Fruit fly (Drosophila melanogaster) whole organism, adult: ENCODE results near the gene qtc.

Source experiments
- CG12768 ChIP-seq: fragments of 200-800 bp; sonication (Bioruptor generic); optimal IDR thresholded peaks from 2 replicates; lab custom pipeline; 2017; ENCODE audit warnings: missing biosample characterization, missing genetic modification characterization, mild to moderate bottlenecking, moderate library complexity, missing genetic modification reagents
- CG14711 ChIP-seq: fragments of 200-800 bp; sonication (Bioruptor generic); optimal IDR thresholded peaks from 2 replicates; lab custom pipeline; 2018; ENCODE audit warnings: missing biosample characterization, mild to moderate bottlenecking, missing genetic modification characterization, moderate library complexity
- CG7101 ChIP-seq: fragments of 200-800 bp; sonication (Bioruptor generic); optimal IDR thresholded peaks from 2 replicates; lab custom pipeline; 2018; ENCODE audit warnings: missing biosample characterization, mild to moderate bottlenecking, missing genetic modification characterization, moderate library complexity
- Clk ChIP-seq: fragments of 200-800 bp; sonication (Bioruptor generic); optimal IDR thresholded peaks from 2 replicates; lab custom pipeline; 2017; ENCODE audit warnings: missing biosample characterization, missing genetic modification characterization
- Hr96 ChIP-seq: fragments of 200-800 bp; sonication (Bioruptor generic); optimal IDR thresholded peaks from 2 replicates; lab custom pipeline; 2016; ENCODE audit warnings: missing biosample characterization, missing genetic modification characterization
- Mnt ChIP-seq: fragments of 200-800 bp; sonication (Bioruptor generic); optimal IDR thresholded peaks from 2 replicates; lab custom pipeline; 2016; ENCODE audit warnings: missing biosample characterization, mild to moderate bottlenecking, missing genetic modification characterization
- cnc ChIP-seq, 2 experiments: fragments of >200 bp; optimal IDR thresholded peaks; 2 replicates each; lab custom pipeline; 2017
- kay ChIP-seq: fragments of 200-800 bp; sonication (Bioruptor generic); peaks from one replicate; lab custom pipeline; 2016; ENCODE audit warnings: missing biosample characterization, missing genetic modification characterization, borderline replicate concordance

DNA sequence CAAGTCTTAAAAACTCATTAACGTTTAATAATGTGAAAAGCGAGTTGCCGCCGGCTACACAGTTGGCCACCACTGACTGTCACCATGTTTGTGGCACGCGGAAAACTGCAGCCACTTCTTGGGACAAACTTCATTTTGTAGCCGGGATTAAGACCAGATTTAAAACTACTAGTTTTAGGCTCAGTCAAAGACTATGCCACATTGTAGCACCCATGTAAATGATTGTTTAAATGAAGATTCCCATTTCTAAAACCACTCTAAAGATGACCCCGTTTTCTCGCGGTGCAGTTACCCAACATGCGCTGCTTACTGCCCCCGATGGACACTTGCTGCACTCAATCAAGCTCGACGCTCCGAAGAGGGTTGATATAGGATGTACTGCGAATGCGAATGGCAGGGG, 29.7 kb downstream of the qtc start:
- TF ChIP-seq kay (GFP tag; lab: Kevin White, UChicago) = no peak
- TF ChIP-seq CG12768 (GFP tag; lab: Kevin White, UChicago) = no peak
- TF ChIP-seq Hr96 = no peak
- TF ChIP-seq Mnt (GFP tag; lab: Kevin White, UChicago) = no peak
- no peak for TF ChIP-seq Clk (GFP tag; lab: Kevin White, UChicago)
- TF ChIP-seq CG7101 (tag; lab: Kevin White, UChicago) = no peak
- TF ChIP-seq CG14711 (tag; lab: Kevin White, UChicago) = no peak
- TF ChIP-seq cnc (optimal IDR thresholded peaks at IDR 0.05; lab: Kevin White, UChicago) = no peak
